Worm (Caenorhabditis elegans) whole organism, mixed stage, embryonic: ENCODE data around the gene atg-18.

Source experiments
- M03D4.4 ChIP-seq: sonication (generic microtip); optimal IDR thresholded peaks from 2 replicates; lab custom pipeline; 2017; ENCODE audit warnings: mild to moderate bottlenecking, missing genetic modification characterization, missing compliant biosample characterization
- bed-3 ChIP-seq: fragments of 200-800 bp; sonication (Bioruptor generic); optimal IDR thresholded peaks from 3 replicates; lab custom pipeline; 2018; ENCODE audit warnings: mild to moderate bottlenecking, missing genetic modification characterization, moderate library complexity, missing compliant biosample characterization
- blmp-1 ChIP-seq: fragments of 150-350 bp; optimal IDR thresholded peaks from 2 replicates; lab custom pipeline; 2014; ENCODE audit warnings: missing biosample characterization, missing genetic modification characterization
- ceh-39 ChIP-seq: fragments of 150-350 bp; optimal IDR thresholded peaks from 2 replicates; lab custom pipeline; 2014; ENCODE audit warnings: missing biosample characterization, missing genetic modification characterization
- ceh-43 ChIP-seq: fragments of 200-800 bp; sonication (Bioruptor generic); optimal IDR thresholded peaks from 2 replicates; lab custom pipeline; 2018; ENCODE audit warnings: mild to moderate bottlenecking, missing genetic modification characterization, moderate library complexity, missing compliant biosample characterization
- ceh-83 ChIP-seq: fragments of 200-800 bp; sonication (Bioruptor generic); optimal IDR thresholded peaks from 2 replicates; lab custom pipeline; 2018; ENCODE audit warnings: mild to moderate bottlenecking, missing genetic modification characterization, missing compliant biosample characterization
- ces-1 ChIP-seq: fragments of 150-350 bp; optimal IDR thresholded peaks from 2 replicates; lab custom pipeline; 2014; ENCODE audit warnings: missing biosample characterization, missing genetic modification reagents, missing genetic modification characterization
- drap-1 ChIP-seq: fragments of 200-800 bp; sonication (Bioruptor generic); optimal IDR thresholded peaks from 3 replicates; lab custom pipeline; 2018; ENCODE audit warnings: mild to moderate bottlenecking, missing genetic modification characterization, missing compliant biosample characterization
- elt-1 ChIP-seq: sonication (generic microtip); optimal IDR thresholded peaks from 2 replicates; lab custom pipeline; 2017; ENCODE audit warnings: missing genetic modification characterization, mild to moderate bottlenecking, missing compliant biosample characterization, antibody characterized with exemption, moderate library complexity, borderline replicate concordance; ENCODE audit not compliant: insufficient read depth
- flh-1 ChIP-seq: fragments of 200-800 bp; sonication (Bioruptor generic); optimal IDR thresholded peaks from 2 replicates; lab custom pipeline; 2018; ENCODE audit warnings: mild to moderate bottlenecking, missing genetic modification characterization, moderate library complexity, missing compliant biosample characterization
- hlh-1 ChIP-seq: fragments of 150-350 bp; optimal IDR thresholded peaks from 2 replicates; lab custom pipeline; 2014; ENCODE audit warnings: missing biosample characterization, missing genetic modification reagents, missing genetic modification characterization
- lin-13 ChIP-seq: fragments of 150-350 bp; optimal IDR thresholded peaks from 2 replicates; lab custom pipeline; 2014; ENCODE audit warnings: missing biosample characterization, missing genetic modification characterization
- lin-32 ChIP-seq: fragments of 200-800 bp; sonication (Bioruptor generic); optimal IDR thresholded peaks from 2 replicates; lab custom pipeline; 2018; ENCODE audit warnings: mild to moderate bottlenecking, missing genetic modification characterization, missing compliant biosample characterization
- lsy-2 ChIP-seq: fragments of 150-350 bp; optimal IDR thresholded peaks from 2 replicates; lab custom pipeline; 2014; ENCODE audit warnings: missing biosample characterization, missing genetic modification characterization
- mls-2 ChIP-seq: sonication (generic microtip); optimal IDR thresholded peaks from 2 replicates; lab custom pipeline; 2016; ENCODE audit warnings: mild to moderate bottlenecking, missing genetic modification characterization, moderate library complexity, missing compliant biosample characterization
- nhr-12 ChIP-seq: fragments of 150-350 bp; optimal IDR thresholded peaks from 2 replicates; lab custom pipeline; 2014; ENCODE audit warnings: missing biosample characterization, missing genetic modification characterization
- nhr-2 ChIP-seq: fragments of 150-350 bp; optimal IDR thresholded peaks from 2 replicates; lab custom pipeline; 2014; ENCODE audit warnings: missing biosample characterization, missing genetic modification characterization
- nhr-237 ChIP-seq: fragments of 150-350 bp; optimal IDR thresholded peaks from 2 replicates; lab custom pipeline; 2014; ENCODE audit warnings: missing biosample characterization, missing genetic modification characterization
- nhr-28 ChIP-seq: fragments of 150-350 bp; optimal IDR thresholded peaks from 2 replicates; lab custom pipeline; 2014; ENCODE audit warnings: missing biosample characterization, missing genetic modification characterization
- nhr-76 ChIP-seq: sonication (generic microtip); optimal IDR thresholded peaks from 2 replicates; lab custom pipeline; 2017; ENCODE audit warnings: missing biosample characterization, missing genetic modification characterization
- sem-2 ChIP-seq: fragments of 200-800 bp; sonication (Bioruptor generic); optimal IDR thresholded peaks from 2 replicates; lab custom pipeline; 2018; ENCODE audit warnings: mild to moderate bottlenecking, missing genetic modification characterization, missing compliant biosample characterization
- snpc-4 ChIP-seq: fragments of 150-350 bp; optimal IDR thresholded peaks from 2 replicates; lab custom pipeline; 2014; ENCODE audit warnings: missing biosample characterization, missing genetic modification characterization
- sptf-1 ChIP-seq: sonication (generic microtip); optimal IDR thresholded peaks from 2 replicates; lab custom pipeline; 2017; ENCODE audit warnings: mild to moderate bottlenecking, missing genetic modification characterization, moderate library complexity, missing compliant biosample characterization
- tbx-8 ChIP-seq: fragments of 200-800 bp; sonication (Bioruptor generic); optimal IDR thresholded peaks from 2 replicates; lab custom pipeline; 2018; ENCODE audit warnings: mild to moderate bottlenecking, missing genetic modification characterization, moderate library complexity, missing compliant biosample characterization
- unc-120 ChIP-seq: sonication (generic microtip); optimal IDR thresholded peaks from 2 replicates; lab custom pipeline; 2017; ENCODE audit warnings: missing genetic modification characterization, missing compliant biosample characterization; ENCODE audit not compliant: poor library complexity, severe bottlenecking
- unc-39 ChIP-seq: fragments of 150-350 bp; optimal IDR thresholded peaks from 2 replicates; lab custom pipeline; 2014; ENCODE audit warnings: missing biosample characterization, missing genetic modification characterization
- unc-62 ChIP-seq: fragments of 150-350 bp; optimal IDR thresholded peaks from 2 replicates; lab custom pipeline; 2014; ENCODE audit warnings: missing biosample characterization, missing genetic modification reagents, missing genetic modification characterization
- zip-8 ChIP-seq: fragments of 150-350 bp; optimal IDR thresholded peaks from 2 replicates; lab custom pipeline; 2014; ENCODE audit warnings: missing biosample characterization, missing genetic modification characterization
- ztf-11 ChIP-seq: fragments of 150-350 bp; optimal IDR thresholded peaks from 2 replicates; lab custom pipeline; 2014; ENCODE audit warnings: missing biosample characterization, missing genetic modification characterization

Gene atg-18

DNA sequence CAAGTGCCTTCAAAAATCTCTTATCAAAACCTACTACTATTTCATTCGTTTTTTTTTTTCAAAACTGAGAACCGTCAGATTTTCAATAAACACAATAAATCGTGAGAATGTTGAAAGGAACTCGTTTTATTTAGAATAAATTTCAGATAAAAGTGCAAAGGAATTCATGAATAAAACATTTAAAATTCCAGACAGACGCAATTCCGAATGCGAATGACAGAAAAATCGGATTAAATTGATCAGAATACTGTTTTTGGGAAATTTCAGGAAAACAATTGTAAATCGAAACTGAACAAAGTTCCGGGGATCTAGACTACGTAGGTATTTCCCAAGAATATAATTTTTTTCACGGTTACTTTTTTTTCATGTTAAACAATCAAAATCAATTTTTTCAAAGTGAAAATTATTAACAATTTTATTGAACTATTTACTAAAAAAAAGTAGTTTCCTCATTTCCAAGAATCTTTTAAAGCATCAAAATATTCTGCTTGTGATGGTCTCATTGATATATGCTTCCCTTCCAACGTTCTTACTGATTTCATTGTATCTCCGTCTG is 40.5 kb upstream of the atg-18 start:
- TF ChIP-seq lsy-2 (tag; lab: Kevin White, UChicago) (no peak), sptf-1 (tag; lab: Kevin White, UChicago) (no peak), bed-3 (GFP tag; lab: Kevin White, UChicago) (no peak), elt-1 (tag; lab: Kevin White, UChicago) (no peak), zip-8 (no peak), drap-1 (GFP tag; lab: Kevin White, UChicago) (no peak), nhr-76 (no peak), unc-120 (no peak), lin-32 (no peak), blmp-1 (no peak), nhr-12 (tag; lab: Kevin White, UChicago) (no peak), snpc-4 (tag; lab: Kevin White, UChicago) (no peak), unc-39 (tag; lab: Kevin White, UChicago) (no peak), unc-62 (no peak), flh-1 (GFP tag; lab: Kevin White, UChicago) (no peak), nhr-2 (tag; lab: Kevin White, UChicago) (no peak), M03D4.4 (tag; lab: Kevin White, UChicago) (no peak), ceh-83 (GFP tag; lab: Kevin White, UChicago) (no peak), hlh-1 (tag; lab: Kevin White, UChicago) (no peak), mls-2 (tag; lab: Kevin White, UChicago) (no peak)

DNA sequence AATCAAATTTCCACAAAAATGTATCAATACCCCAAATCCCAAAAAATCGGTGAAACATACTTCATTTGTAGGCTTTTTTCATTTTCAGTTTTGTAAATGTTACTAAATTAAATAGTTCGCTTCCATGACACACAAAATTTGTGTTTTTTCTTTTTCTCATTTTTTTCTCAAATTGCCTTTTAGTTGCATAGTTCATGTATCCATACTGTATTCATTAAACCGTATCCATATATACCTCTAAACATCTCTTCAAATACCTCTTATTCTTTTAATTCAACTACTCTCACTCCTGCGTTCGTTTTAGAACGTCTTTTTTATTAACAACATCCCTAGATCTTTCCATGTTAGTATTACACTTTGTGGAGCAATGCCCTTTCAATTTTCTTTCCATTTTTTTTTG is 39.6 kb upstream of the atg-18 start:
- TF ChIP-seq lin-32 (no peak), ceh-39 (tag; lab: Kevin White, UChicago) (no peak), blmp-1 (no peak), nhr-12 (tag; lab: Kevin White, UChicago) (no peak), nhr-237 (tag; lab: Kevin White, UChicago) (no peak), nhr-28 (tag; lab: Kevin White, UChicago) (no peak), nhr-2 (tag; lab: Kevin White, UChicago) (no peak), ces-1 (GFP tag; lab: Kevin White, UChicago) (no peak), lsy-2 (tag; lab: Kevin White, UChicago) (no peak), sem-2 (GFP tag; lab: Kevin White, UChicago) (no peak), M03D4.4 (tag; lab: Kevin White, UChicago) (no peak), bed-3 (GFP tag; lab: Kevin White, UChicago) (no peak), unc-39 (tag; lab: Kevin White, UChicago) (no peak), tbx-8 (GFP tag; lab: Kevin White, UChicago) (no peak), ceh-43 (GFP tag; lab: Kevin White, UChicago) (no peak)

DNA sequence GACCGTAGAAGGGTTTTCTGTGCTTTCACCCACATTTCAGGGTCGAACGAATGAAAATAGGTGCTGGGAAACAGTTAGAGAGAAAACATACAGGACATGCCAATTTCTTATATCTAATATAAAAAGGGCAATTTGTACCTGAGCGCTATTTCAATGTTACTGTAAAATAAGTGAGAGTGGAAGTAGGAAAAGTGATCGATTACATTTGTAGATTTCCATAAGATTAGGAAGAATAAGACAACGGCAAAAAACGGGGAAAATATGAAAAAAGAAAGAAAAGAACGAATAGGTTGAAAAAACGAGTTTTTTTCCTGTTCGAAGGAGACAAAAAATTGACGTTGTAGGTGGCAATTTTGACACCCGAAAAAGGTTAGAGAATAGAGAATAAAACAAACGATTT is 37.1 kb upstream of the atg-18 start:
- TF ChIP-seq lin-13 (tag; lab: Kevin White, UChicago) (no peak), blmp-1 (peak; percentile 50)

DNA sequence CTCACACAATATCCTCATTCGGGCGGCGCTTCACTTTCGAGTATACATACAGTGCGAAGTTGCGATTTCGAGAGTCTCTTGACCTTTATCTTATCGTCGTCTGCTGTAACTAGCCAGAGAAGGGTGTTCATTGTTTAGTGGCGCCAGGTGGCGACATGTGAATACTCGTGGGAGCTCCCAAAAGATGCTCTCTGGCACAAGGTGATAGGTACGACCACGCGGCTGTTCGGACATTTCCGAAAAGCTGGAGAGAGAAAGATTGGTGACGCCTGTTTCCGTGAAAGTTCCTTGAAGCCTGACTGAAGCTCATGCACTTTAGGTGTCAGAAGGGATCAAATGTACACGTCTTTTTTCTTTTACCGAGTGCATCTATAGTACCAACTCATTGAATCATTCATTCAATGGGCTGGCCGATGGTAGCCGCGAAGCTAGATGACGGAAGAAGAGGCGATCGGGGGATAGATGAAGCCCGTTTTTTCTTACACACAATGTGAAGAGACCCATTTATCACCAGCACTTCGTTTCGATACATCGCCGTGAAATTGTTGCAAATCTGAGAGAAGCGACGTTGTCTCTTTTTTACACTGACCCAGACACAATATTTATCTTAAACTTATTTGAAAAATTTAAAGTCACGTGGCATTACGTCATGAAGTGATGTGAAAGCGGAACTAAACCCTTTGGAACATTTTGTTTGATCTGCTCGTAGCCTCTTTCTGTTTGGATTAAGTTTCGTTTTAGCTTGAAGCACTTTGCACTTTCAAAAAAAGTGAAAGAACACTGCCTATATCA is 36.3 kb upstream of the atg-18 start:
- TF ChIP-seq hlh-1 (tag; lab: Kevin White, UChicago) (peak; percentile 89), sptf-1 (tag; lab: Kevin White, UChicago) (no peak), nhr-76 (no peak), unc-62 (peak; percentile 22), unc-120 (peak; percentile 76)

DNA sequence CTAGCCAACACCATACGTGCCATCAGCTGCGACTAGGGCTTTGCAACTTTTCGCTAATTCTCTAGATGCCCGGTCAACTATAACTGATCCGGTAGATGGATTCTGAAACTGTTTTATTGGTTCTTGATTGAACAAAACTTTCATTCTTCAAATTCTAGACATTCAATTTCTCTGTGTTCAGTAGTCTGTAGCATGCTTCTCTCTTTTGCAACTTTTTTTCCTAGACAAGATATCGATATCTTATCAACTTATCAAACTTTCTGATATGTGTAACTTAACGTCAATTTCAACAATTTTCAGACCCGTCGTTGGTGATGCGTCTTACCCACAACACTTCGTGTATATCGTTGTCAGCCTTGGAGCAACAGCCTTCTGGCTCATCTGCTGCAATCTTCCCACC is 34.6 kb upstream of the atg-18 start, which contains the start of gene ZC190.4:
Gene ZC190.4, plus strand, starts transcription at position 301 of the 400 bp plus-strand sequence.
- TF ChIP-seq unc-62 (no peak), hlh-1 (tag; lab: Kevin White, UChicago) (no peak), nhr-76 (no peak), bed-3 (GFP tag; lab: Kevin White, UChicago) (no peak), lin-32 (no peak), ztf-11 (tag; lab: Kevin White, UChicago) (no peak), ces-1 (GFP tag; lab: Kevin White, UChicago) (no peak)
- TF ChIP-seq, all 35 proteins: peak for 0
